Worm (Caenorhabditis elegans): ENCODE results near the gene F37B4.10.

F37B4.10 gene

DNA sequence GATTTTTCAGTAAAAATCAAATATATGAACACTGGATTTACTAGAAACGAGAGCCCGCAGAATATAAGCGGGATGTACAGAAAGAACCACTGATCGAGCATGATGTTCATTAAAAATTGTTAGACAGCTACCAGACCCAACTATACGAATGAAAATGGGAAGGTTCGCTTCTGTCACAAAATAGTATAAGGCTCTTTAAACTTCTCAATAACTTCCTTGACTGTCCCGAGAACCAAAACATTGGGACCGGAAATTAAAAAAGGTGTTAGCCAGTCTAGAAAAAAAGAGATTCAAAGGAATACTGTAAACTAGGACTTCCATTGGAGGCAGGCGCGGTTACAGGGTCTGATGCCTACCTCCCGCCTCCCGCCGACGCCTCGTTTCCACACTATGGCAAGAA lies 19.6 kb downstream of the F37B4.10 start, which contains the start of gene srj-55:
srj-55 (minus strand) TSS at position 101 of the 400 bp plus-strand sequence.
- TF ChIP-seq hlh-6 (tag; optimal IDR thresholded peaks at IDR 0.05) = no peak
- TF ChIP-seq tbx-2 (tag; optimal IDR thresholded peaks at IDR 0.05) = no peak
- no peak for TF ChIP-seq ahr-1 (tag; optimal IDR thresholded peaks at IDR 0.05)

DNA sequence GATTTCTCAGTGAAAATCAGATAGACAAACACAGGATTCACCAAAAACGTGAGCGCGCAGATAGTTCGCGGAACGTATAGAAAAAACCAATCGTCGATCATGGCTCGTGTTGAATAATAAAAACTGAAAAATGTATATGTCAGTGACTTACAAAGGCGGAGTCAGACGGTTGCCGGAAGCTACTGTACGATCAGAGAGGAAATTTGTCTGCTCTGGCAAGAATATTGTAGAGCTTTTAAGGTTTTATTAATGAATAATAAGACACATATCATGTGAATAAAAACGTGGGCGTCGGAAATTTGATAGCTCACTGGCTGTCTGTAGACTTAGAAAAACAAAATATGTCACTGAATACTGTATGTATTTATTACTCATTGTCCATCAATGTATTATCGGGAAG lies 21.9 kb downstream of the F37B4.10 start, which contains the start of gene srj-57:
srj-57 (minus strand) TSS at position 101 of the 400 bp plus-strand sequence.
- TF ChIP-seq ama-1 (optimal IDR thresholded peaks at IDR 0.05) = no peak
- TF ChIP-seq ceh-14 (tag; optimal IDR thresholded peaks at IDR 0.05) = no peak
- TF ChIP-seq elt-2 (tag; optimal IDR thresholded peaks at IDR 0.05) = no peak
- no peak for TF ChIP-seq ceh-24 (tag; optimal IDR thresholded peaks at IDR 0.05)
- TF ChIP-seq ceh-2 (tag; optimal IDR thresholded peaks at IDR 0.05) = no peak
- no peak for TF ChIP-seq T23F11.4 (GFP tag; optimal IDR thresholded peaks at IDR 0.05)
- TF ChIP-seq ceh-31 (tag; optimal IDR thresholded peaks at IDR 0.05) = no peak
- TF ChIP-seq hlh-30 (tag; optimal IDR thresholded peaks at IDR 0.05; ENCODE audit: insufficient read depth) = no peak
- TF ChIP-seq npax-4 (tag; optimal IDR thresholded peaks at IDR 0.05) = no peak
- TF ChIP-seq ceh-45 (GFP tag; IDR thresholded peaks at IDR 0.05) = no peak
- no peak for TF ChIP-seq tbx-7 (tag; optimal IDR thresholded peaks at IDR 0.05)
- no peak for TF ChIP-seq mec-3 (tag; optimal IDR thresholded peaks at IDR 0.05; ENCODE audit: borderline replicate concordance)
- TF ChIP-seq unc-3 (GFP tag; conservative IDR thresholded peaks at IDR 0.05) = no peak
- no peak for TF ChIP-seq unc-3 (tag; optimal IDR thresholded peaks at IDR 0.05)
- TF ChIP-seq pat-9 (tag; optimal IDR thresholded peaks at IDR 0.05) = no peak
- TF ChIP-seq fkh-10 (GFP tag; optimal IDR thresholded peaks at IDR 0.05) = no peak
- no peak for TF ChIP-seq K02D7.2 (tag; optimal IDR thresholded peaks at IDR 0.05)
- no peak for TF ChIP-seq fax-1 (tag; optimal IDR thresholded peaks at IDR 0.05)

DNA sequence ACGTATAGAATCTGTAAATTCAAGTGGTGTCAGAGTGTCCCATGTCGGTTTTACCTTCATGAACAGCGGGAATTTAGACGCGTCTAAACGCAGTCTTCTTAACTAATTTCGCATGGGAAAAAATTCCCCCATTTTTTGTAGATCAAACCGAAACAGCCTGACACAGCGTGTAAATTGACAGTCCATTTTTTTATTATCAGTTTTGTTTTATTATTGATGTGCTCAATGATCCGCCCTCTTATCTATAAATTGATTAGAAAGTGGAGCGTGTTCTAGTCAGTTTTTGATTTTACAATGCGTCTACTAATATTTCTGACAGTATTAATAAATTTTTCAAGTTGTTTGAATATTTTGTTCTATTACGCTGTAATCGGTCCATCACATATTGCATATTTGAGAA lies 28.3 kb downstream of the F37B4.10 start, which contains the start of gene ugt-53:
ugt-53 (plus strand) TSS at position 273 of the 400 bp plus-strand sequence.
- no peak for TF ChIP-seq madf-2 (tag; optimal IDR thresholded peaks at IDR 0.05)
- peak; percentile 6 for TF ChIP-seq elt-2 (tag; optimal IDR thresholded peaks at IDR 0.05)
- no peak for TF ChIP-seq ceh-34 (tag; optimal IDR thresholded peaks at IDR 0.05)
- no peak for TF ChIP-seq F13H6.1 (tag; optimal IDR thresholded peaks at IDR 0.05)
- no peak for TF ChIP-seq pax-1 (tag; optimal IDR thresholded peaks at IDR 0.05)
- no peak for TF ChIP-seq che-1 (tag; optimal IDR thresholded peaks at IDR 0.05)

DNA sequence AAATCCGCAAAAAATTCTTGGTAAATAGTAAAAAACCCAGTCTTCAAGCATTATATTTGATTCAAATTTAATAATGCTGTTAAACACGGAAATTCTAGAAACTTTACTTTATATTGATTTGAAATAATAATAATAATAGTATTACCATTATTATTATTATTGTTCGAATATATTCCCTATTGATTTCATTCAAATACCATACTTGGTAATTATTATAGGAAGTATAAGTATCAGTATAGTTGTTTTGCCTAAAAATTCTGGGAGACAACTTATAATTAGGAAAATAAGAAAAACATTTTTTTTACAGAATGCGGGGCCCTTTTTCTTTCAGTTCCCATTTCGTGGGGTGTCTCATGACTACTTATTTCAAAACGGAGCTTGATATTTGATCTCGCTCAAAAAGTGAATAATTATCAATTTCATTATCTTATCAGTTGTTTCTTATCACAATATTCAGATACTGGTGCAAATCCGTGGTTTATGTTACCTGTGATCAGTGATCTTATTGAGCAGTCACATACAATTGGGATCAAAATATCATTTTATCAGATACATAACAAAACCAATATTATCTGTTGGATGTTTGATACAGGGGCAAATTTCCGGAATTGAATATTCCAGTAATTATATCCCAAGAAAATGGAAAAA lies 29.0 kb downstream of the F37B4.10 start, which contains the start of gene srj-49:
srj-49 (minus strand) TSS at position 51 of the 648 bp plus-strand sequence.
- TF ChIP-seq ceh-30 (tag; optimal IDR thresholded peaks at IDR 0.05) = no peak
- peak; percentile 86 for TF ChIP-seq elt-2 (tag; optimal IDR thresholded peaks at IDR 0.05)

DNA sequence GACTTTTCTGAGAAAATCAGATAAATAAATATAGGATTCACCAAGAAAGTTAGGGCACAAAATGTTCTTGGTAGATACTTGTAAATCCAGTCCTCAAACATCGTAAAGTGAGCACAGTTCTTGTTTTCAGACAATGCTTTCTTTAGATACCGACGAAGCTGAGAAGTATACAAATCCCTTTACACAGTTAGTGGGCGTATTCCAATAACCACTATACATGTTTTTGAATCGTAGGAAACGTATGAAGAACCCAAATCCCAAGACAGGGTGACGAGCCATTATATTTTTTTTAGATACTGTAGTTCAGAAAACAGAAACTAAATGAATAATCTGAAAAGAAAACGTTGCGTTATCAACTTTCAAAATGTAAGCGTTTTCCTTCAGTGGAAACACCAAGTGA lies 31.6 kb downstream of the F37B4.10 start, which contains the start of gene srj-44:
srj-44 (minus strand) TSS at position 101 of the 400 bp plus-strand sequence.
- TF ChIP-seq hlh-6 (tag; optimal IDR thresholded peaks at IDR 0.05) (no peak), madf-2 (tag; optimal IDR thresholded peaks at IDR 0.05) (no peak), syd-9 (tag; optimal IDR thresholded peaks at IDR 0.05) (no peak), tbx-7 (tag; optimal IDR thresholded peaks at IDR 0.05) (no peak), ceh-9 (tag; optimal IDR thresholded peaks at IDR 0.05) (no peak), ceh-34 (tag; optimal IDR thresholded peaks at IDR 0.05) (no peak), ceh-6 (GFP tag; optimal IDR thresholded peaks at IDR 0.05) (no peak), tbx-2 (tag; optimal IDR thresholded peaks at IDR 0.05) (no peak), F13H6.1 (tag; optimal IDR thresholded peaks at IDR 0.05) (no peak)

DNA sequence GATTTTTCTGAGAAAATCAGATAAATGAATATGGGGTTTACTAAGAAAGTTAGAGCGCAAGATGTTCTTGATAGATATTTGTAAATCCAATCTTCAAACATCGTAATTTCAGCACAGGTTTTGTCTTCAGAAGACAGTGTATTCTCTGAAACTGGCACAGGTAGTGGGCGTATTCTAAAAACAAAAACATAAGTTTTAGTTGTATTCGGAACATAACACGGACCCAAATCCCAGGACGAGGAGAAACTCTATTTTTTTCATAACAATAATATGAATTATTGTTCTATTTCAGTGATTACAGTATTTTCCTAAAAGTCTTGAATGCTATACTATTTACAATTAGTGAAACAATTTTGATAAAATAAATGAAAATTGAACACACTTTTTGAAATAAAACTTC lies 40.9 kb downstream of the F37B4.10 start, which contains the start of gene srj-45:
srj-45 (minus strand) TSS at position 101 of the 400 bp plus-strand sequence.
- TF ChIP-seq ztf-16 (tag; optimal IDR thresholded peaks at IDR 0.05) (no peak), nhr-232 (tag; optimal IDR thresholded peaks at IDR 0.05) (no peak), che-1 (tag; optimal IDR thresholded peaks at IDR 0.05) (no peak), C08G9.2 (tag; optimal IDR thresholded peaks at IDR 0.05) (no peak), pag-3 (tag; optimal IDR thresholded peaks at IDR 0.05; ENCODE audit: borderline replicate concordance) (no peak), K02D7.2 (tag; optimal IDR thresholded peaks at IDR 0.05) (no peak), gmeb-2 (tag; optimal IDR thresholded peaks at IDR 0.05) (no peak), C38D4.7 (GFP tag; optimal IDR thresholded peaks at IDR 0.05) (no peak), pat-9 (tag; optimal IDR thresholded peaks at IDR 0.05) (no peak)

Measured in whole organism, late embryonic.